Worm (Caenorhabditis elegans) whole organism, mixed stage, embryonic: Measurements from ENCODE around the gene kap-1.

Experiments used
- bed-3 ChIP-seq: fragments of 200-800 bp; sonication (Bioruptor generic); optimal IDR thresholded peaks from 3 replicates; lab custom pipeline; 2018; ENCODE audit warnings: mild to moderate bottlenecking, missing genetic modification characterization, moderate library complexity, missing compliant biosample characterization
- drap-1 ChIP-seq: fragments of 200-800 bp; sonication (Bioruptor generic); optimal IDR thresholded peaks from 3 replicates; lab custom pipeline; 2018; ENCODE audit warnings: mild to moderate bottlenecking, missing genetic modification characterization, missing compliant biosample characterization
- elt-3 ChIP-seq: fragments of 150-350 bp; optimal IDR thresholded peaks from 2 replicates; lab custom pipeline; 2014; ENCODE audit warnings: missing biosample characterization, missing genetic modification characterization
- nhr-28 ChIP-seq: fragments of 150-350 bp; optimal IDR thresholded peaks from 2 replicates; lab custom pipeline; 2014; ENCODE audit warnings: missing biosample characterization, missing genetic modification characterization
- sem-2 ChIP-seq: fragments of 200-800 bp; sonication (Bioruptor generic); optimal IDR thresholded peaks from 2 replicates; lab custom pipeline; 2018; ENCODE audit warnings: mild to moderate bottlenecking, missing genetic modification characterization, missing compliant biosample characterization
- tbx-8 ChIP-seq: fragments of 200-800 bp; sonication (Bioruptor generic); optimal IDR thresholded peaks from 2 replicates; lab custom pipeline; 2018; ENCODE audit warnings: mild to moderate bottlenecking, missing genetic modification characterization, moderate library complexity, missing compliant biosample characterization

The kap-1 gene

ce11 chrIII:7383733-7384132, 45.1 kb downstream of the kap-1 start, which contains the start of gene tbp-1:
Gene tbp-1 (plus strand): TSS chrIII:7384033.
- no peak for TF ChIP-seq drap-1

- TF ChIP-seq bed-3 (GFP tag; lab: Kevin White, UChicago) = no peak
Observed at ce11 chrIII:7385929-7386328, 47.3 kb downstream of the kap-1 start, which contains the start of gene trd-1. Gene trd-1 (plus strand): TSS chrIII:7386229.

- no peak for TF ChIP-seq elt-3 (tag; lab: Kevin White, UChicago)
- no peak for TF ChIP-seq tbx-8 (GFP tag; lab: Kevin White, UChicago)
- TF ChIP-seq nhr-28 (tag; lab: Kevin White, UChicago) = no peak
- no peak for TF ChIP-seq sem-2
Observed at ce11 chrIII:7387359-7387758, 48.7 kb downstream of the kap-1 start.
